Worm (Caenorhabditis elegans) whole organism, young adult: ENCODE data around the gene kin-18.

Experiments
- F57C9.4 ChIP-seq: sonication (generic microtip); optimal IDR thresholded peaks from 2 replicates; lab custom pipeline; 2017; ENCODE audit warnings: mild to moderate bottlenecking, missing genetic modification characterization, missing compliant biosample characterization
- ceh-27 ChIP-seq: fragments of 200-800 bp; sonication (Bioruptor generic); optimal IDR thresholded peaks from 2 replicates; lab custom pipeline; 2018; ENCODE audit warnings: mild to moderate bottlenecking, missing genetic modification characterization, moderate library complexity, missing compliant biosample characterization
- ets-4 ChIP-seq: fragments of 200-800 bp; sonication (Bioruptor generic); optimal IDR thresholded peaks from 2 replicates; lab custom pipeline; 2018; ENCODE audit warnings: mild to moderate bottlenecking, missing genetic modification characterization, missing compliant biosample characterization
- him-1 ChIP-seq: sonication (generic microtip); optimal IDR thresholded peaks from 2 replicates; lab custom pipeline; 2016; ENCODE audit warnings: missing genotype, missing genetic modification reagents, missing genetic modification characterization, missing compliant biosample characterization
- let-607 ChIP-seq, 2 experiments: fragments of 200-800 bp in 1 of 2; sonication (Bioruptor generic) in 1 of 2; sonication (generic microtip) in 1 of 2; optimal IDR thresholded peaks; 2 replicates each; lab custom pipeline; 2016 to 2018; ENCODE audit warnings: mild to moderate bottlenecking in 2 of 2, missing compliant biosample characterization in 2 of 2, missing genetic modification characterization in 2 of 2, moderate library complexity in 2 of 2, missing genotype in 1 of 2
- mes-4 ChIP-seq: sonication (generic microtip); optimal IDR thresholded peaks from 2 replicates; lab custom pipeline; 2016; ENCODE audit warnings: missing genotype, missing genetic modification characterization, missing compliant biosample characterization
- unc-62 ChIP-seq: fragments of 150-350 bp; optimal IDR thresholded peaks from 2 replicates; lab custom pipeline; 2014; ENCODE audit warnings: missing biosample characterization, missing genetic modification reagents, missing genetic modification characterization
- xnd-1 ChIP-seq: sonication (generic microtip); optimal IDR thresholded peaks from 2 replicates; lab custom pipeline; 2016; ENCODE audit warnings: missing genotype, missing genetic modification reagents, missing genetic modification characterization, missing compliant biosample characterization
- ztf-6 ChIP-seq: fragments of 200-800 bp; sonication (Bioruptor generic); IDR thresholded peaks from 2 replicates; pipeline ENCODE4 v1.3.6; 2022; ENCODE audit warnings: missing genetic modification reagents, missing genetic modification characterization, missing compliant biosample characterization

DNA sequence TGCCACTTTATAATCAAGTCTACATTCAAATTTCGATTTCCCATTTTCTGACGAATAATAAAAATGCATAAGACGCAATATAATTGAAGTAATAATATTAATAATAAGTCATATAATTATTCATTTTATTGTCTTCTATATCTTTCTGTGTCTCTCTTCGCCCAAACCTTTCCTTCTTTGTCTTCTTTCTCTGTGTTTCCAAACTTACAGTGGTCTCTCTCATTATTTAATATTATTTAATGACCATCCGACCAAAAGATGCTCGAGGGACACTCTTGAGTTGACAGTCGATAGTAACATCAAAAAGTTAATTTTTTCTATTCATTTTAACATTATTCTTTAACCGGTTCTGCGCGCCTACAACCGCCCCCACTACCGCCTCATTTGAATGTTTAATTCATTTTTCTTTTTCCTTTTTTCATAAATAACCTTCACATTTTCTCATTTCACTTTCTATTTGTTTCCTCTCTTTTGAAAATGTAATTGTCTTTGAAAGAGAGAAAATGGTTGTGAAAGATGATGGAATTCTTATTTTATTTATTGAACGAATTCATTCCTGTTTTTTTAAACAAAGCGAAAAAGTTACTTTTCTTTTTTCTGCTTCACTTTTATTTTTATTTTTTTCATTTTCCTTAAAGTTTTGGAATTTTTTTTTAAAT lies 44.6 kb upstream of the kin-18 start:
- no peak for TF ChIP-seq let-607 (tag; optimal IDR thresholded peaks at IDR 0.05; lab: Kevin White, UChicago)
- TF ChIP-seq him-1 (tag; lab: Kevin White, UChicago) = no peak
- no peak for TF ChIP-seq xnd-1 (tag; lab: Kevin White, UChicago)
- no peak for TF ChIP-seq ets-4
- TF ChIP-seq ceh-27 (GFP tag; lab: Kevin White, UChicago) = no peak
- TF ChIP-seq F57C9.4 = no peak
- TF ChIP-seq ztf-6 = no peak
- no peak for TF ChIP-seq mes-4 (tag; lab: Kevin White, UChicago)
- TF ChIP-seq unc-62 (GFP tag; lab: Kevin White, UChicago) = no peak
